Worm (Caenorhabditis elegans) whole organism, young adult: ENCODE data around the gene clec-88.

ENCODE experiments used
- F23B12.7 ChIP-seq: sonication (generic microtip); optimal IDR thresholded peaks from 2 replicates; lab custom pipeline; 2017; ENCODE audit warnings: missing genetic modification characterization, mild to moderate bottlenecking, missing compliant biosample characterization, antibody characterized with exemption, moderate library complexity; ENCODE audit not compliant: insufficient read depth
- ceh-79 ChIP-seq: sonication (generic microtip); optimal IDR thresholded peaks from 2 replicates; lab custom pipeline; 2017; ENCODE audit warnings: mild to moderate bottlenecking, missing genetic modification characterization, missing compliant biosample characterization
- dpl-1 ChIP-seq: fragments of 150-350 bp; optimal IDR thresholded peaks from 2 replicates; lab custom pipeline; 2014; ENCODE audit warnings: missing biosample characterization, missing genetic modification reagents, missing genetic modification characterization
- egl-18 ChIP-seq: fragments of 200-800 bp; sonication (Bioruptor generic); IDR thresholded peaks from 2 replicates; pipeline ENCODE4 v1.3.6; 2022; ENCODE audit warnings: missing genetic modification reagents, missing genetic modification characterization, missing compliant biosample characterization
- pha-4 ChIP-seq: fragments of 150-350 bp; sonication (generic microtip); optimal IDR thresholded peaks from 2 replicates; lab custom pipeline; 2014; ENCODE audit warnings: missing biosample characterization, missing genetic modification reagents, missing genetic modification characterization
- rec-8 ChIP-seq, 2 experiments: sonication (generic microtip); optimal IDR thresholded peaks; 2 replicates each; lab custom pipeline; 2016; ENCODE audit warnings: mild to moderate bottlenecking in 2 of 2, missing genetic modification characterization in 2 of 2, missing genetic modification reagents in 2 of 2, missing genotype in 2 of 2, missing biosample characterization in 1 of 2, missing compliant biosample characterization in 1 of 2, moderate library complexity in 1 of 2

DNA sequence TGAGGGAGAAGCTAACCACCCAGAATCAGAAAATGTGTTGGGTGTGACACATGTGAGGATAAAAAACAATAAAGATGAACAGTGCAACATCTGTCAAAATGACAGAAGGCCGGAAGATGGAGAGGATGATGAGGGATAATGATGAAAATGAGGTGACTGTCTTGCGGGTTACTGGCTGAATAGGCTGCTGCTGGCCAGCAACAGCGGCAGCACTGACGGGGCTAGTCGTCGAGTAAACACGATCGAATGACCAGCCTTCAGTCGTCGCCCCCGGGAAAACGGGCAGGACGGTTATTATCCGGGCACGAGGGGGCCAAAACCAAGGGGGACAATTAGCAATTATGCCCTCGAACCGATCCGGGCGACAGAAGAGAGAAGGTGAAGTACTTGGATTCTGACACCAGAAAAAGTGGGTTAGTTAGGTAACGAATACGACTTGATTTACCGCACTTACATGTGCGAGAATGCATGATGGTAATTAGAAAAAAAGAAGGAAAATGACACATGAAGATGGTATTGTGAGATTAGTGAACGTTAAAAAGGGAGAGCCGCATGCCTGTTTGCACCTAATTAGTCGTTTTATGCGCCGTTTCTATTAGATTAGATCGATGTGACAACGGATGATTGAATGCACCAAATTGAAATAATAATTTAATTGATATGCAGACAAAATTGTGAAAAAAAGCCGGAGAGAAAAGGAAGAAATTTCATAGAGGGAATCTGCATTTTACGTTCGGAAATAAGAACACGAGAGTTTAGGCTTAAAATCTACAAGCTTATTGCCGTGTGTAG is 46.3 kb downstream of the clec-88 start:
- TF ChIP-seq pha-4 (tag; lab: Kevin White, UChicago) = no peak
- no peak for TF ChIP-seq F23B12.7 (tag; lab: Kevin White, UChicago)
- TF ChIP-seq dpl-1 = no peak
- TF ChIP-seq rec-8 (tag; optimal IDR thresholded peaks at IDR 0.05; lab: Kevin White, UChicago) = no peak
- TF ChIP-seq egl-18 (GFP tag; lab: Robert Waterston, UW) = no peak
- TF ChIP-seq ceh-79 (tag; lab: Kevin White, UChicago) = no peak
